Fruit fly (Drosophila melanogaster) whole organism, embryonic: ENCODE data around the gene Tasp1.

Experiments used
- C15 ChIP-seq: fragments of 200-800 bp; sonication (Bioruptor generic); IDR thresholded peaks from 3 replicates; pipeline ENCODE4 v1.3.6; 2022; ENCODE audit warnings: missing biosample characterization, missing genetic modification characterization
- CG10321 ChIP-seq: fragments of 200-800 bp; sonication (Bioruptor generic); IDR thresholded peaks from 2 replicates; pipeline ENCODE4 v1.3.6; 2022; ENCODE audit warnings: missing biosample characterization, missing genetic modification characterization
- CG10366 ChIP-seq: fragments of 200-800 bp; sonication (Bioruptor generic); IDR thresholded peaks from 2 replicates; pipeline ENCODE4 v1.3.6; 2022; ENCODE audit warnings: missing biosample characterization, missing genetic modification characterization
- CG11093 ChIP-seq: fragments of 200-800 bp; sonication (Bioruptor generic); IDR thresholded peaks from 3 replicates; pipeline ENCODE4 v1.3.6; 2022; ENCODE audit warnings: missing biosample characterization, missing genetic modification characterization
- CG11723 ChIP-seq: fragments of 200-800 bp; sonication (Bioruptor generic); optimal IDR thresholded peaks from 2 replicates; lab custom pipeline; 2017; ENCODE audit warnings: missing biosample characterization, mild to moderate bottlenecking, missing genetic modification characterization
- CG12219 ChIP-seq: fragments of 200-800 bp; sonication (Bioruptor generic); optimal IDR thresholded peaks from 3 replicates; lab custom pipeline; 2018; ENCODE audit warnings: missing biosample characterization, mild to moderate bottlenecking, missing genetic modification characterization
- CG12659 ChIP-seq: fragments of 200-800 bp; sonication (Bioruptor generic); optimal IDR thresholded peaks from 3 replicates; lab custom pipeline; 2017; ENCODE audit warnings: mild to moderate bottlenecking, missing biosample characterization, missing genetic modification reagents, missing genetic modification characterization
- CG13424 ChIP-seq: fragments of 200-800 bp; sonication (Bioruptor generic); optimal IDR thresholded peaks from 2 replicates; lab custom pipeline; 2019; ENCODE audit warnings: missing biosample characterization, mild to moderate bottlenecking, missing genetic modification characterization, moderate library complexity
- CG13894 ChIP-seq: fragments of 200-800 bp; sonication (Bioruptor generic); optimal IDR thresholded peaks from 3 replicates; lab custom pipeline; 2018; ENCODE audit warnings: missing biosample characterization, mild to moderate bottlenecking, missing genetic modification characterization, moderate library complexity
- CG14050 ChIP-seq: fragments of 200-800 bp; sonication (Bioruptor generic); IDR thresholded peaks from 3 replicates; pipeline ENCODE4 v1.3.6; 2022; ENCODE audit warnings: missing biosample characterization, missing genetic modification characterization
- CG14667 ChIP-seq: fragments of 200-800 bp; sonication (Bioruptor generic); IDR thresholded peaks from 2 replicates; pipeline ENCODE4 v1.3.6; 2022; ENCODE audit warnings: missing biosample characterization, missing genetic modification characterization
- CG14710 ChIP-seq: fragments of 200-800 bp; sonication (Bioruptor generic); optimal IDR thresholded peaks from 3 replicates; lab custom pipeline; 2019; ENCODE audit warnings: missing biosample characterization, mild to moderate bottlenecking, missing genetic modification characterization, moderate library complexity
- CG16813 ChIP-seq: fragments of 200-800 bp; sonication (Bioruptor generic); IDR thresholded peaks from 3 replicates; pipeline ENCODE4 v1.3.6; 2022; ENCODE audit warnings: missing biosample characterization, missing genetic modification characterization; ENCODE audit not compliant: partially characterized antibody
- CG16863 ChIP-seq: fragments of 200-800 bp; sonication (Bioruptor generic); optimal IDR thresholded peaks from 3 replicates; lab custom pipeline; 2016; ENCODE audit warnings: missing biosample characterization, missing genetic modification characterization
- CG18262 ChIP-seq: fragments of 200-800 bp; optimal IDR thresholded peaks from 3 replicates; lab custom pipeline; 2019; ENCODE audit warnings: missing biosample characterization, mild to moderate bottlenecking, missing genetic modification characterization, moderate library complexity
- CG2129 ChIP-seq: fragments of 200-800 bp; sonication (Bioruptor generic); IDR thresholded peaks from 2 replicates; pipeline ENCODE4 v1.3.6; 2022; ENCODE audit warnings: missing biosample characterization, missing genetic modification characterization; ENCODE audit not compliant: partially characterized antibody
- CG2712 ChIP-seq: fragments of 200-800 bp; optimal IDR thresholded peaks from 3 replicates; lab custom pipeline; 2019; ENCODE audit warnings: missing biosample characterization, mild to moderate bottlenecking, missing genetic modification characterization, moderate library complexity
- CG2889 ChIP-seq: fragments of 200-800 bp; sonication (Bioruptor generic); IDR thresholded peaks from 3 replicates; pipeline ENCODE4 v1.3.6; 2022; ENCODE audit warnings: missing biosample characterization, missing genetic modification characterization
- CG32532 ChIP-seq: fragments of 200-800 bp; sonication (Bioruptor generic); IDR thresholded peaks from 2 replicates; pipeline ENCODE4 v1.3.6; 2022; ENCODE audit warnings: missing biosample characterization, missing genetic modification characterization
- CG32767 ChIP-seq: fragments of 200-800 bp; sonication (Bioruptor generic); IDR thresholded peaks from 2 replicates; pipeline ENCODE4 v1.3.6; 2022; ENCODE audit warnings: missing biosample characterization, missing genetic modification characterization
- CG4404 ChIP-seq: fragments of 200-800 bp; sonication (Bioruptor generic); IDR thresholded peaks from 2 replicates; pipeline ENCODE4 v1.3.6; 2022; ENCODE audit warnings: missing biosample characterization, missing genetic modification characterization
- CG4820 ChIP-seq: fragments of 200-800 bp; sonication (Bioruptor generic); optimal IDR thresholded peaks from 3 replicates; lab custom pipeline; 2016; ENCODE audit warnings: missing biosample characterization, missing genetic modification characterization
- CG5180 ChIP-seq: fragments of 200-800 bp; sonication (Bioruptor generic); optimal IDR thresholded peaks from 3 replicates; lab custom pipeline; 2017; ENCODE audit warnings: missing biosample characterization, missing genetic modification characterization, mild to moderate bottlenecking, moderate library complexity, missing genetic modification reagents
- CG7745 ChIP-seq: fragments of 200-800 bp; sonication (Bioruptor generic); optimal IDR thresholded peaks from 2 replicates; lab custom pipeline; 2018; ENCODE audit warnings: missing biosample characterization, mild to moderate bottlenecking, missing genetic modification characterization, moderate library complexity
- CG7928 ChIP-seq: fragments of 200-800 bp; sonication (Bioruptor generic); optimal IDR thresholded peaks from 2 replicates; lab custom pipeline; 2017; ENCODE audit warnings: missing biosample characterization, mild to moderate bottlenecking, missing genetic modification characterization
- CoRest ChIP-seq: fragments of 200-800 bp; sonication (Bioruptor generic); optimal IDR thresholded peaks from 3 replicates; lab custom pipeline; 2018; ENCODE audit warnings: missing biosample characterization, mild to moderate bottlenecking, missing genetic modification characterization, moderate library complexity
- Deaf1 ChIP-seq: fragments of 200-800 bp; optimal IDR thresholded peaks from 3 replicates; lab custom pipeline; 2019; ENCODE audit warnings: missing biosample characterization, mild to moderate bottlenecking, missing genetic modification characterization, moderate library complexity
- Dp ChIP-seq: fragments of 200-800 bp; sonication (Bioruptor generic); optimal IDR thresholded peaks from 2 replicates; lab custom pipeline; 2018; ENCODE audit warnings: missing biosample characterization, mild to moderate bottlenecking, missing genetic modification characterization, moderate library complexity
- HmgZ ChIP-seq: fragments of 200-800 bp; sonication (Bioruptor generic); optimal IDR thresholded peaks from 2 replicates; lab custom pipeline; 2018; ENCODE audit warnings: missing biosample characterization, mild to moderate bottlenecking, missing genetic modification characterization
- Jarid2 ChIP-seq: fragments of 200-800 bp; sonication (Bioruptor generic); optimal IDR thresholded peaks from 3 replicates; lab custom pipeline; 2017; ENCODE audit warnings: mild to moderate bottlenecking, missing biosample characterization, missing genetic modification reagents, missing genetic modification characterization
- MBD-R2 ChIP-seq: fragments of 200-800 bp; sonication (Bioruptor generic); IDR thresholded peaks from 2 replicates; pipeline ENCODE4 v1.3.6; 2022; ENCODE audit warnings: missing biosample characterization, missing genetic modification characterization
- NK7.1 ChIP-seq: fragments of 200-800 bp; sonication (Bioruptor generic); optimal IDR thresholded peaks from 3 replicates; lab custom pipeline; 2016; ENCODE audit warnings: missing biosample characterization, missing genetic modification characterization
- NfI ChIP-seq: fragments of 200-800 bp; sonication (Bioruptor generic); optimal IDR thresholded peaks from 3 replicates; lab custom pipeline; 2018; ENCODE audit warnings: missing biosample characterization, mild to moderate bottlenecking, missing genetic modification characterization, moderate library complexity
- Ptx1 ChIP-seq: fragments of 200-800 bp; sonication (Bioruptor generic); IDR thresholded peaks from 2 replicates; pipeline ENCODE4 v1.3.6; 2022; ENCODE audit warnings: missing biosample characterization, missing genetic modification characterization
- ac ChIP-seq: fragments of 200-800 bp; sonication (Bioruptor generic); optimal IDR thresholded peaks from 3 replicates; lab custom pipeline; 2017; ENCODE audit warnings: missing biosample characterization, mild to moderate bottlenecking, missing genetic modification characterization
- amos ChIP-seq: fragments of 200-800 bp; sonication (Bioruptor generic); IDR thresholded peaks from 2 replicates; pipeline ENCODE4 v1.3.6; 2022; ENCODE audit warnings: missing biosample characterization, missing genetic modification characterization; ENCODE audit not compliant: partially characterized antibody
- ase ChIP-seq: fragments of 200-800 bp; sonication (Bioruptor generic); IDR thresholded peaks from 3 replicates; pipeline ENCODE4 v1.3.6; 2022; ENCODE audit warnings: missing biosample characterization, missing genetic modification characterization
- btn ChIP-seq: fragments of 200-800 bp; sonication (Bioruptor generic); optimal IDR thresholded peaks from 2 replicates; lab custom pipeline; 2016; ENCODE audit warnings: missing biosample characterization, missing genetic modification characterization
- fu2 ChIP-seq: fragments of 200-800 bp; sonication (Bioruptor generic); optimal IDR thresholded peaks from 2 replicates; lab custom pipeline; 2016; ENCODE audit warnings: missing biosample characterization, missing genetic modification characterization
- gem ChIP-seq: fragments of 200-800 bp; sonication (Bioruptor generic); optimal IDR thresholded peaks from 2 replicates; lab custom pipeline; 2019; ENCODE audit warnings: missing biosample characterization, mild to moderate bottlenecking, missing genetic modification characterization, moderate library complexity
- kni ChIP-seq: fragments of 200-800 bp; sonication (Bioruptor generic); optimal IDR thresholded peaks from 3 replicates; lab custom pipeline; 2017; ENCODE audit warnings: mild to moderate bottlenecking, missing biosample characterization, missing genetic modification reagents, missing genetic modification characterization
- luna ChIP-seq: fragments of 200-800 bp; sonication (Bioruptor generic); optimal IDR thresholded peaks from 2 replicates; lab custom pipeline; 2016; ENCODE audit warnings: missing biosample characterization, missing genetic modification characterization
- nerfin-1 ChIP-seq: fragments of 200-800 bp; sonication (Bioruptor generic); optimal IDR thresholded peaks from 3 replicates; lab custom pipeline; 2019; ENCODE audit warnings: missing biosample characterization, mild to moderate bottlenecking, missing genetic modification characterization, moderate library complexity
- nmo ChIP-seq: fragments of 200-800 bp; sonication (Bioruptor generic); optimal IDR thresholded peaks from 2 replicates; lab custom pipeline; 2018; ENCODE audit warnings: missing biosample characterization, mild to moderate bottlenecking, missing genetic modification characterization, moderate library complexity
- sd ChIP-seq: fragments of 200-800 bp; sonication (Bioruptor generic); optimal IDR thresholded peaks from 3 replicates; lab custom pipeline; 2018; ENCODE audit warnings: missing biosample characterization, mild to moderate bottlenecking, missing genetic modification characterization, moderate library complexity
- slp2 ChIP-seq: fragments of 200-800 bp; sonication (Bioruptor generic); optimal IDR thresholded peaks from 2 replicates; lab custom pipeline; 2016; ENCODE audit warnings: missing biosample characterization, missing genetic modification characterization
- tx ChIP-seq: fragments of 200-800 bp; sonication (Bioruptor generic); optimal IDR thresholded peaks from 2 replicates; lab custom pipeline; 2016; ENCODE audit warnings: missing biosample characterization, missing genetic modification characterization
- usp ChIP-seq: fragments of >200 bp; optimal IDR thresholded peaks from 2 replicates; lab custom pipeline; 2017; ENCODE audit warnings: missing biosample characterization, missing genetic modification characterization
- vfl ChIP-seq: fragments of 200-800 bp; sonication (Bioruptor generic); optimal IDR thresholded peaks from 2 replicates; lab custom pipeline; 2016; ENCODE audit warnings: missing biosample characterization, missing genetic modification characterization

Gene Tasp1

dm6 chr3L:16131264-16132066 lies 44.1 kb upstream of the Tasp1 start, which contains the start of the genes Trs20 and elg1 (continued):
- no peak for TF ChIP-seq CG16813 (GFP tag; lab: Robert Waterston, UW)
- no peak for TF ChIP-seq CG2129 (GFP tag; lab: Robert Waterston, UW)
- no peak for TF ChIP-seq slp2 (GFP tag; lab: Kevin White, UChicago)
- TF ChIP-seq Ptx1 (GFP tag; lab: Robert Waterston, UW) = peak; percentile 47
- no peak for TF ChIP-seq CG12219 (GFP tag; lab: Kevin White, UChicago)
- TF ChIP-seq CG16863 (GFP tag; lab: Kevin White, UChicago) = no peak
- no peak for TF ChIP-seq CG4820
- peak; percentile 81 for TF ChIP-seq gem (tag; lab: Kevin White, UChicago)
- peak; percentile 15 for TF ChIP-seq nerfin-1
- TF ChIP-seq CoRest = peak; percentile 74
- peak; percentile 37 for TF ChIP-seq sd
- TF ChIP-seq tx (GFP tag; lab: Kevin White, UChicago) = no peak
- TF ChIP-seq vfl (GFP tag; lab: Kevin White, UChicago) = no peak
- no peak for TF ChIP-seq CG7745 (tag; lab: Kevin White, UChicago)
- TF ChIP-seq kni (GFP tag; lab: Kevin White, UChicago) = peak; percentile 5
- no peak for TF ChIP-seq C15 (GFP tag; lab: Robert Waterston, UW)
- TF ChIP-seq NK7.1 = no peak
- TF ChIP-seq amos (GFP tag; lab: Robert Waterston, UW) = no peak
- TF ChIP-seq CG14667 (GFP tag; lab: Robert Waterston, UW) = no peak
- no peak; the same call in 1 of the 2 replicates for TF ChIP-seq CG10366 (GFP tag; lab: Robert Waterston, UW)
- TF ChIP-seq CG2889 (GFP tag; lab: Robert Waterston, UW) = no peak
- no peak for TF ChIP-seq Deaf1 (tag; lab: Kevin White, UChicago)
- TF ChIP-seq Dp (GFP tag; lab: Kevin White, UChicago) = peak; percentile 79
- TF ChIP-seq CG11093 (GFP tag; lab: Robert Waterston, UW) = no peak
- peak; percentile 59 for TF ChIP-seq CG12659 (GFP tag; lab: Kevin White, UChicago)
- peak; percentile 10 for TF ChIP-seq HmgZ (tag; lab: Kevin White, UChicago)
- no peak for TF ChIP-seq Jarid2 (GFP tag; lab: Kevin White, UChicago)
- peak; percentile 66 for TF ChIP-seq MBD-R2 (GFP tag; lab: Robert Waterston, UW)
- no peak for TF ChIP-seq CG5180 (GFP tag; lab: Kevin White, UChicago)
- TF ChIP-seq CG7928 (GFP tag; lab: Kevin White, UChicago) = no peak
- no peak for TF ChIP-seq luna (GFP tag; lab: Kevin White, UChicago)
- no peak for TF ChIP-seq usp (GFP tag; lab: Kevin White, UChicago)
- TF ChIP-seq CG4404 (GFP tag; lab: Robert Waterston, UW) = 0 out of 2 replicates have a peak, but pooled peaks have one; percentile 27
- TF ChIP-seq ase (GFP tag; lab: Robert Waterston, UW) = no peak
- no peak for TF ChIP-seq ac
- TF ChIP-seq CG18262 (tag; lab: Kevin White, UChicago) = peak; percentile 80
- no peak for TF ChIP-seq fu2 (GFP tag; lab: Kevin White, UChicago)
- peak; percentile 15 for TF ChIP-seq CG13894 (tag; lab: Kevin White, UChicago)
- peak; percentile 85 for TF ChIP-seq CG2712 (tag; lab: Kevin White, UChicago)
- no peak for TF ChIP-seq CG10321 (GFP tag; lab: Robert Waterston, UW)
- TF ChIP-seq CG14710 (tag; lab: Kevin White, UChicago) = peak; percentile 77
- no peak for TF ChIP-seq CG11723 (GFP tag; lab: Kevin White, UChicago)
- peak; percentile 66 for TF ChIP-seq nmo
- TF ChIP-seq CG13424 (tag; lab: Kevin White, UChicago) = peak; percentile 73
- TF ChIP-seq btn = no peak
- peak; percentile 26; the same call in 1 of the 2 replicates for TF ChIP-seq CG32532 (GFP tag; lab: Robert Waterston, UW)
- TF ChIP-seq CG32767 (GFP tag; lab: Robert Waterston, UW) = 0 out of 2 replicates have a peak, but pooled peaks have one; percentile 12
- no peak for TF ChIP-seq CG14050 (GFP tag; lab: Robert Waterston, UW)
- TF ChIP-seq NfI (GFP tag; lab: Kevin White, UChicago) = peak; percentile 54
